Worm (Caenorhabditis elegans): ENCODE data around the gene hsp-1.
A peak's percentile ranks its signal among the peaks of the same experiment; 100 is the strongest.

hsp-1 gene

DNA sequence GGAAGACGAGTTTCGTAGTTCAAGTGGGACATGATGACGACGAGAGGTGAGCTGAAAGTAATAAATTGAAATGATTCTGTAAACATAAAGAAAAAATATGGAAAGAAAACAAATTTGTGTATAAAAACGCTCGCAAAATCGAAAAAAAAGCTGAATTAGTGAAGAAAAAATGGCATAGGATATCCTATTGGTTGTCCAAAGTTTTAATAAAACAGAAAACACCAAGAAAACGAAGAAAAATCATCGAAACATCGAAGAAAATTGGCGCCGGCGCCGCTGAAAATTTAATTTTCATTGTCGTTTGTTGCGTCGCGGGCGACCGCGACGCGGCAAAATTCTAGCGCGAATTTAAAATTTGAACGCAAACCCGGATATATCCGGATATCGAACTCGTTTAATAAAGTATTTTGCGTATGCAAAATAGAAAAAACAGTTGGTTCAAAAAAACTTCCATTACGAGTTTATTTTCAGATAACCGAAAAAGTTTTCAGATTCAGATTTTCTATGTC is 5.1 kb upstream of the hsp-1 start, which contains the start of gene gln-5 (continued):
- peak in 1 of 3 experiments; percentile 7 for TF ChIP-seq lin-35 (GFP tag; optimal IDR thresholded peaks at IDR 0.05)
- peak; percentile 51; the same call in 1 of the 2 replicates for TF ChIP-seq ceh-100 (GFP tag; IDR thresholded peaks at IDR 0.05)
- TF ChIP-seq C17E4.6 (GFP tag; IDR thresholded peaks at IDR 0.05) = peak; percentile 87
- peak; percentile 97 for TF ChIP-seq efl-1 (GFP tag; optimal IDR thresholded peaks at IDR 0.05)
- no peak for TF ChIP-seq ztf-28 (GFP tag; IDR thresholded peaks at IDR 0.05)
- TF ChIP-seq mes-4 (tag; optimal IDR thresholded peaks at IDR 0.05) = no peak
- TF ChIP-seq dpff-1 (tag; optimal IDR thresholded peaks at IDR 0.05) = no peak
- peak; percentile 81 for TF ChIP-seq dox-1 (GFP tag; IDR thresholded peaks at IDR 0.05)
- peak; percentile 37; the same call in 1 of the 2 replicates for TF ChIP-seq B0336.3 (GFP tag; IDR thresholded peaks at IDR 0.05)
- peak; percentile 96 for TF ChIP-seq madf-3 (GFP tag; IDR thresholded peaks at IDR 0.05)
- peak; percentile 74 for TF ChIP-seq F33H1.4 (GFP tag; IDR thresholded peaks at IDR 0.05)
- TF ChIP-seq lin-54 (GFP tag; optimal IDR thresholded peaks at IDR 0.05) = peak; percentile 79
- no peak for TF ChIP-seq akir-1 (GFP tag; optimal IDR thresholded peaks at IDR 0.05)
- TF ChIP-seq tbx-9 (tag; optimal IDR thresholded peaks at IDR 0.05; ENCODE audit: borderline replicate concordance) = no peak
- no peak for TF ChIP-seq ceh-40 (GFP tag; IDR thresholded peaks at IDR 0.05)
- TF ChIP-seq dpl-1 (GFP tag; optimal IDR thresholded peaks at IDR 0.05) = peak; percentile 90
- no peak for TF ChIP-seq rec-8 (tag; optimal IDR thresholded peaks at IDR 0.05)
- TF ChIP-seq nhr-120 (GFP tag; IDR thresholded peaks at IDR 0.05) = no peak
- no peak for TF ChIP-seq ets-4 (GFP tag; optimal IDR thresholded peaks at IDR 0.05)
- TF ChIP-seq attf-6 (GFP tag; IDR thresholded peaks at IDR 0.05) = peak; percentile 88
- peak; percentile 35 for TF ChIP-seq snpc-4 (GFP tag; optimal IDR thresholded peaks at IDR 0.05)
- TF ChIP-seq snpc-4 (tag; optimal IDR thresholded peaks at IDR 0.05) = peak in 3 of 4 experiments; percentile 16 to 76 (median 71)
- TF ChIP-seq D2030.7 (GFP tag; IDR thresholded peaks at IDR 0.05) = peak; percentile 97
- TF ChIP-seq hmg-1.2 (GFP tag; IDR thresholded peaks at IDR 0.05) = peak; percentile 52; the same call in 1 of the 2 replicates
- TF ChIP-seq nfyb-1 (GFP tag; IDR thresholded peaks at IDR 0.05) = peak; percentile 27; the same call in 1 of the 2 replicates
- TF ChIP-seq mcd-1 (GFP tag; IDR thresholded peaks at IDR 0.05) = peak; percentile 37; the same call in 1 of the 2 replicates
- TF ChIP-seq snpc-3.4 (tag; optimal IDR thresholded peaks at IDR 0.05) = peak; percentile 82
- peak; percentile 95 for TF ChIP-seq hsf-1 (GFP tag; IDR thresholded peaks at IDR 0.05)
- TF ChIP-seq ztf-22 (GFP tag; optimal IDR thresholded peaks at IDR 0.05) = no peak
- TF ChIP-seq rcor-1 (GFP tag; IDR thresholded peaks at IDR 0.05) = peak; percentile 77
- no peak for TF ChIP-seq lin-26 (GFP tag; IDR thresholded peaks at IDR 0.05)
- TF ChIP-seq K11D2.4 (GFP tag; IDR thresholded peaks at IDR 0.05) = no peak
- no peak for TF ChIP-seq F10E7.11 (tag; optimal IDR thresholded peaks at IDR 0.05)

DNA sequence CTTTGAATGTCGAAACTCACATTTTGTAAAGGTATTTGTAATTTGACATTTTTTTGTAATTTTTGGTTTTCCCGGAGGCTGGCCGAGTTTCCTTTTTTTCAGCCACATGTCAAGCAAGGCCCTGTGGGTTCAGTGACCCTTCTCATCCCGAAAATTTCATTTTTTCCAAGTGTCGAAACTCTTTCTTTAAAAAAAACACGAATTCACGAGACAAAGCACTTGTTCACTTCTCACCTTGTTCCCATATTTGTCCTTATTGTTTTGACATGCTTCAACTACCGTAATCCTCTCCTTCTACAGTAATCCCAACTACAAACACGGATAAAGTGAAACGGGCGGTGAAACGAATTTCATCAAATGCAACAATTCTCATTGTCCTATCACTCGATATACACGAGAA is 3.5 kb upstream of the hsp-1 start, which contains the start of gene lhfp-4:
Gene lhfp-4, plus strand, starts transcription at position 301 of the 400 bp plus-strand sequence.
- TF ChIP-seq sptf-2 (GFP tag; optimal IDR thresholded peaks at IDR 0.05) (no peak), ekl-4 (GFP tag; IDR thresholded peaks at IDR 0.05) (no peak)

DNA sequence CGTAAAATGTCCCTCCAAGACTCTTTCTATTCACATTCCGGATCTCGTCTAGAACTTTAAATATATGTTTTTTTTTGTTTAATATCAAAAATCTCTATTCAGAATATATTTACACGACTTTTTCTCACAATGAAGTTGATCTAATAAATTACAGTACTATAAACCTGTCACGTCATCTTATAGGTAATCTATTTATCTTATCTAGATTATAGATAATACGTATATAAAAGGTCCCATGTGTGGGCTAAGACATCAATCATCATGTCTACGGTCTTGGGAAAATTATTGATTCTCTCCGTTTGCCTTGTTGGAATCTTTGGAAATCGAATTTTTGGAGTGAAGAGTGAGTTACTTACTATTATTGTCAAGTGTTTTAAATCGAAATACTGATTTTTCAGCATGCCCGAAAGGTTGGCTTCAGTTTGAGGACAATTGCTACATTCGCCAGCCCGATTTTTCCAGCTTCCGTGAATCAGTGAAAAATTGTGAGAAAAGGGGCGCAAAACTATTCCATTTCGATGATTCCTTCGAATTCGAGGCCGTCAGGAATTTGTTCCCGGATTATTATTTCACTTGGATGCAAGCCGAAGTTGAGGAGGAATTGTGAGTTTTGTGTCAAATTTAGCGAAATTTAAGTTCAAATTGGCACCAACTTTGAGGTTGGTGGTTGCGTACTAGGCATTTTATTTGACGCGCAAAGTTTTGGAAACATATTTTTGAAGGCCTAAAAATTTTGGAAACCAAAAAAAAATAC is 1.9 kb upstream of the hsp-1 start, which contains the start of gene clec-196:
Gene clec-196, plus strand, starts transcription at position 252 of the 754 bp plus-strand sequence.
- TF ChIP-seq cebp-1 (GFP tag; IDR thresholded peaks at IDR 0.05) (no peak), cebp-1 (tag; optimal IDR thresholded peaks at IDR 0.05) (peak; percentile 14), lin-54 (GFP tag; optimal IDR thresholded peaks at IDR 0.05) (peak; percentile 39), madf-6 (GFP tag; IDR thresholded peaks at IDR 0.05) (0 out of 2 replicates have a peak, but pooled peaks have one; percentile 11), snpc-4 (GFP tag; optimal IDR thresholded peaks at IDR 0.05) (no peak), snpc-4 (tag; optimal IDR thresholded peaks at IDR 0.05) (peak in 1 of 4 experiments; percentile 11), ceh-91 (GFP tag; IDR thresholded peaks at IDR 0.05) (no peak), hrde-1 (tag; optimal IDR thresholded peaks at IDR 0.05; ENCODE audit: borderline replicate concordance) (no peak), ekl-4 (GFP tag; IDR thresholded peaks at IDR 0.05) (0 out of 2 replicates have a peak, but pooled peaks have one; percentile 7), atf-7 (tag; optimal IDR thresholded peaks at IDR 0.05) (no peak), madf-3 (GFP tag; IDR thresholded peaks at IDR 0.05) (0 out of 2 replicates have a peak, but pooled peaks have one; percentile 22)

Measured in whole organism, young adult.